Fruit fly (Drosophila melanogaster) ovary, adult (tissue): ENCODE results near the gene e.

Experiments
- CG17801 ChIP-seq: fragments of 200-800 bp; optimal IDR thresholded peaks from 2 replicates; lab custom pipeline; 2019; ENCODE audit warnings: missing biosample characterization, mild to moderate bottlenecking, missing genetic modification characterization, moderate library complexity; ENCODE audit not compliant: partially characterized antibody

Gene e

dm6 chr3R:21186606-21187393 lies 50.2 kb downstream of the e start:
- no peak for TF ChIP-seq CG17801 (GFP tag; lab: Kevin White, UChicago)

dm6 chr3R:21185655-21186054 lies 51.3 kb downstream of the e start:
- no peak for TF ChIP-seq CG17801 (GFP tag; lab: Kevin White, UChicago)

dm6 chr3R:21184373-21185132 lies 52.4 kb downstream of the e start:
- TF ChIP-seq CG17801 (GFP tag; lab: Kevin White, UChicago), result peak; percentile 30

- no peak for TF ChIP-seq CG17801 (GFP tag; lab: Kevin White, UChicago)
Measured at dm6 chr3R:21181957-21182356, 55.0 kb downstream of the e start.

dm6 chr3R:21180391-21180796 lies 56.6 kb downstream of the e start:
- TF ChIP-seq CG17801 (GFP tag; lab: Kevin White, UChicago), result no peak
